Worm (Caenorhabditis elegans): ENCODE measurements around the gene spp-29.

spp-29 gene

ce11 chrV:17712349-17712748 lies 15.7 kb upstream of the spp-29 start:
- TF ChIP-seq mep-1 (tag; optimal IDR thresholded peaks at IDR 0.05): no peak
- no peak for TF ChIP-seq nhr-12 (tag; optimal IDR thresholded peaks at IDR 0.05)
- TF ChIP-seq elt-1 (tag; optimal IDR thresholded peaks at IDR 0.05; ENCODE audit: borderline replicate concordance, insufficient read depth): no peak
- TF ChIP-seq zip-8 (tag; optimal IDR thresholded peaks at IDR 0.05): no peak
- no peak for TF ChIP-seq bed-3 (GFP tag; optimal IDR thresholded peaks at IDR 0.05)
- TF ChIP-seq elt-3 (tag; optimal IDR thresholded peaks at IDR 0.05): no peak
- no peak for TF ChIP-seq snpc-4 (tag; optimal IDR thresholded peaks at IDR 0.05)
- no peak for TF ChIP-seq cnd-1 (tag; optimal IDR thresholded peaks at IDR 0.05)

ce11 chrV:17707022-17707421 lies 10.4 kb upstream of the spp-29 start, which contains the start of gene srh-31:
srh-31 (plus strand) TSS chrV:17707322.
- TF ChIP-seq unc-62 (GFP tag; optimal IDR thresholded peaks at IDR 0.05): no peak
- TF ChIP-seq nhr-2 (tag; optimal IDR thresholded peaks at IDR 0.05): no peak

ce11 chrV:17706217-17706806 lies 9.7 kb upstream of the spp-29 start:
- no peak for TF ChIP-seq unc-39 (tag; optimal IDR thresholded peaks at IDR 0.05)
- no peak for TF ChIP-seq mab-5 (tag; optimal IDR thresholded peaks at IDR 0.05)
- no peak for TF ChIP-seq ceh-83 (GFP tag; optimal IDR thresholded peaks at IDR 0.05)
- TF ChIP-seq nhr-76 (tag; optimal IDR thresholded peaks at IDR 0.05): no peak
- TF ChIP-seq unc-120 (tag; optimal IDR thresholded peaks at IDR 0.05; ENCODE audit: poor library complexity, severe bottlenecking): no peak

ce11 chrV:17705814-17706213 lies 9.2 kb upstream of the spp-29 start, which contains the start of gene W06D12.6:
W06D12.6 (plus strand) TSS chrV:17706114.
- TF ChIP-seq cnd-1 (tag; optimal IDR thresholded peaks at IDR 0.05): no peak

- TF ChIP-seq ztf-11 (tag; optimal IDR thresholded peaks at IDR 0.05) (no peak), flh-1 (GFP tag; optimal IDR thresholded peaks at IDR 0.05) (no peak), sem-2 (GFP tag; optimal IDR thresholded peaks at IDR 0.05) (no peak), blmp-1 (tag; optimal IDR thresholded peaks at IDR 0.05) (no peak), hlh-1 (tag; optimal IDR thresholded peaks at IDR 0.05) (no peak), lin-32 (GFP tag; optimal IDR thresholded peaks at IDR 0.05) (no peak), ham-2 (GFP tag; optimal IDR thresholded peaks at IDR 0.05) (no peak), lin-13 (tag; optimal IDR thresholded peaks at IDR 0.05) (no peak), mls-2 (tag; optimal IDR thresholded peaks at IDR 0.05) (no peak), elt-1 (tag; optimal IDR thresholded peaks at IDR 0.05; ENCODE audit: borderline replicate concordance, insufficient read depth) (no peak), drap-1 (GFP tag; optimal IDR thresholded peaks at IDR 0.05) (no peak), ceh-83 (GFP tag; optimal IDR thresholded peaks at IDR 0.05) (no peak), snpc-4 (tag; optimal IDR thresholded peaks at IDR 0.05) (no peak), nhr-28 (tag; optimal IDR thresholded peaks at IDR 0.05) (no peak), M03D4.4 (tag; optimal IDR thresholded peaks at IDR 0.05) (no peak), sptf-1 (tag; optimal IDR thresholded peaks at IDR 0.05) (no peak)
Measured at ce11 chrV:17700728-17701262, 4.1 kb upstream of the spp-29 start, which contains the start of the genes Y26G10.5 and srh-32. Y26G10.5 (minus strand) TSS chrV:17700828. srh-32 (plus strand) TSS chrV:17701212.

ce11 chrV:17699659-17700058 lies 3.0 kb upstream of the spp-29 start, which contains the start of gene Y26G10.6:
Y26G10.6 (plus strand) TSS chrV:17699959.
- TF ChIP-seq unc-39 (tag; optimal IDR thresholded peaks at IDR 0.05) (no peak), sem-2 (GFP tag; optimal IDR thresholded peaks at IDR 0.05) (no peak), nhr-76 (tag; optimal IDR thresholded peaks at IDR 0.05) (no peak), lin-13 (tag; optimal IDR thresholded peaks at IDR 0.05) (no peak), pha-4 (tag; optimal IDR thresholded peaks at IDR 0.05) (no peak), ztf-11 (tag; optimal IDR thresholded peaks at IDR 0.05) (no peak), ceh-83 (GFP tag; optimal IDR thresholded peaks at IDR 0.05) (no peak), nhr-237 (tag; optimal IDR thresholded peaks at IDR 0.05) (no peak), blmp-1 (tag; optimal IDR thresholded peaks at IDR 0.05) (no peak), nhr-28 (tag; optimal IDR thresholded peaks at IDR 0.05) (no peak), nhr-2 (tag; optimal IDR thresholded peaks at IDR 0.05) (no peak), lsy-2 (tag; optimal IDR thresholded peaks at IDR 0.05) (no peak), M03D4.4 (tag; optimal IDR thresholded peaks at IDR 0.05) (no peak), lin-32 (GFP tag; optimal IDR thresholded peaks at IDR 0.05) (no peak), unc-62 (GFP tag; optimal IDR thresholded peaks at IDR 0.05) (no peak), ceh-43 (GFP tag; optimal IDR thresholded peaks at IDR 0.05) (no peak), tbx-8 (GFP tag; optimal IDR thresholded peaks at IDR 0.05) (no peak), mab-5 (tag; optimal IDR thresholded peaks at IDR 0.05) (no peak)
